Worm (Caenorhabditis elegans): ENCODE data around the gene C47E12.2.

Gene C47E12.2

ce11 chrIV:9994895-9995394 lies 8.4 kb downstream of the C47E12.2 start, which contains the start of gene uba-1:
Gene uba-1, minus strand, starts transcription at chrIV:9994945.
- peak; percentile 94 for TF ChIP-seq B0336.3 (GFP tag; IDR thresholded peaks at IDR 0.05)
- TF ChIP-seq zfh-2 (GFP tag; conservative IDR thresholded peaks at IDR 0.05): no peak
- TF ChIP-seq F22D6.2 (tag; optimal IDR thresholded peaks at IDR 0.05): no peak
- TF ChIP-seq lir-1 (GFP tag; conservative IDR thresholded peaks at IDR 0.05): no peak; the same call in 1 of the 2 replicates
- TF ChIP-seq mes-4 (tag; optimal IDR thresholded peaks at IDR 0.05): no peak
- TF ChIP-seq pha-4 (tag; optimal IDR thresholded peaks at IDR 0.05): no peak
- no peak for TF ChIP-seq snpc-1.1 (tag; optimal IDR thresholded peaks at IDR 0.05; ENCODE audit: insufficient read depth)
- no peak for TF ChIP-seq nhr-179 (tag; optimal IDR thresholded peaks at IDR 0.05)
- TF ChIP-seq ceh-27 (GFP tag; optimal IDR thresholded peaks at IDR 0.05): peak; percentile 46
- no peak for TF ChIP-seq nhr-27 (tag; optimal IDR thresholded peaks at IDR 0.05)
- peak; percentile 75 for TF ChIP-seq xnd-1 (tag; optimal IDR thresholded peaks at IDR 0.05)
- peak; percentile 48 for TF ChIP-seq atf-7 (tag; optimal IDR thresholded peaks at IDR 0.05)
- TF ChIP-seq ztf-25 (GFP tag; IDR thresholded peaks at IDR 0.05): no peak
- peak; percentile 31 for TF ChIP-seq ztf-22 (GFP tag; optimal IDR thresholded peaks at IDR 0.05)
- TF ChIP-seq B0261.1 (tag; optimal IDR thresholded peaks at IDR 0.05): no peak
- no peak for TF ChIP-seq hlh-26 (GFP tag; conservative IDR thresholded peaks at IDR 0.05)
- no peak for TF ChIP-seq ama-1 (optimal IDR thresholded peaks at IDR 0.05)
- peak; percentile 28 to 37 for TF ChIP-seq ama-1 (GFP tag; optimal IDR thresholded peaks at IDR 0.05)
- TF ChIP-seq sptf-2 (GFP tag; optimal IDR thresholded peaks at IDR 0.05): no peak
- TF ChIP-seq cebp-2 (GFP tag; IDR thresholded peaks at IDR 0.05): no peak
- TF ChIP-seq ekl-4 (GFP tag; IDR thresholded peaks at IDR 0.05): peak; percentile 71; the same call in 1 of the 2 replicates
- TF ChIP-seq C17E4.6 (GFP tag; IDR thresholded peaks at IDR 0.05): peak; percentile 77
- no peak for TF ChIP-seq ztf-3 (GFP tag; optimal IDR thresholded peaks at IDR 0.05)
- TF ChIP-seq unc-62 (GFP tag; optimal IDR thresholded peaks at IDR 0.05): no peak
- no peak for TF ChIP-seq rpc-1 (optimal IDR thresholded peaks at IDR 0.05)
- TF ChIP-seq rpc-1 (tag; optimal IDR thresholded peaks at IDR 0.05): no peak
- no peak for TF ChIP-seq snpc-4 (GFP tag; optimal IDR thresholded peaks at IDR 0.05)
- peak; percentile 6 to 50 (median 40) for TF ChIP-seq snpc-4 (tag; optimal IDR thresholded peaks at IDR 0.05)
- no peak for TF ChIP-seq ccch-3 (GFP tag; optimal IDR thresholded peaks at IDR 0.05)
- TF ChIP-seq let-607 (tag; optimal IDR thresholded peaks at IDR 0.05): peak; percentile 24 to 30
- no peak for TF ChIP-seq zim-3 (tag; optimal IDR thresholded peaks at IDR 0.05)
- no peak for TF ChIP-seq him-1 (tag; optimal IDR thresholded peaks at IDR 0.05)
- TF ChIP-seq ztf-18 (tag; optimal IDR thresholded peaks at IDR 0.05): no peak
- TF ChIP-seq nfyb-1 (GFP tag; IDR thresholded peaks at IDR 0.05): peak; percentile 85
- no peak for TF ChIP-seq ceh-100 (GFP tag; IDR thresholded peaks at IDR 0.05)
- TF ChIP-seq egrh-3 (GFP tag; IDR thresholded peaks at IDR 0.05): no peak
- TF ChIP-seq snpc-1.3 (tag; optimal IDR thresholded peaks at IDR 0.05; ENCODE audit: insufficient read depth): peak; percentile 14
- peak; percentile 36 for TF ChIP-seq hrde-1 (tag; optimal IDR thresholded peaks at IDR 0.05; ENCODE audit: borderline replicate concordance)
- TF ChIP-seq lin-54 (GFP tag; optimal IDR thresholded peaks at IDR 0.05): peak; percentile 79
- TF ChIP-seq sdz-38 (tag; optimal IDR thresholded peaks at IDR 0.05): no peak
- peak; percentile 94 for TF ChIP-seq efl-1 (GFP tag; optimal IDR thresholded peaks at IDR 0.05)
- peak; percentile 90 for TF ChIP-seq madf-8 (GFP tag; conservative IDR thresholded peaks at IDR 0.05)
- TF ChIP-seq hmg-1.2 (GFP tag; IDR thresholded peaks at IDR 0.05): peak; percentile 53
- TF ChIP-seq akir-1 (GFP tag; optimal IDR thresholded peaks at IDR 0.05): no peak
- TF ChIP-seq ceh-58 (GFP tag; IDR thresholded peaks at IDR 0.05): no peak
- no peak for TF ChIP-seq ceh-79 (tag; optimal IDR thresholded peaks at IDR 0.05)
- TF ChIP-seq F39B2.1 (GFP tag; IDR thresholded peaks at IDR 0.05): no peak
- TF ChIP-seq K12H6.12 (tag; optimal IDR thresholded peaks at IDR 0.05): no peak
- no peak for TF ChIP-seq fkh-3 (tag; optimal IDR thresholded peaks at IDR 0.05)
- peak; percentile 73; the same call in 1 of the 2 replicates for TF ChIP-seq ceh-91 (GFP tag; IDR thresholded peaks at IDR 0.05)

Measured in whole organism, young adult.